Worm (Caenorhabditis elegans) whole organism, L3 larva: Measurements from ENCODE around the gene Y39F10A.6.

Experiments used
- jun-1 ChIP-seq: fragments of 150-350 bp; optimal IDR thresholded peaks from 2 replicates; lab custom pipeline; 2014; ENCODE audit warnings: missing biosample characterization, missing genetic modification reagents, missing genetic modification characterization
- lin-39 ChIP-seq: fragments of 150-350 bp; optimal IDR thresholded peaks from 2 replicates; lab custom pipeline; 2018; ENCODE audit warnings: missing biosample characterization, missing genetic modification reagents, missing genetic modification characterization
- nfya-1 ChIP-seq: sonication (generic microtip); optimal IDR thresholded peaks from 2 replicates; lab custom pipeline; 2017; ENCODE audit warnings: missing genetic modification characterization, mild to moderate bottlenecking, missing compliant biosample characterization, antibody characterized with exemption, moderate library complexity; ENCODE audit not compliant: insufficient read depth
- nhr-77 ChIP-seq: fragments of 150-350 bp; optimal IDR thresholded peaks from 2 replicates; lab custom pipeline; 2014; ENCODE audit warnings: missing biosample characterization, missing genetic modification characterization
- pqm-1 ChIP-seq: fragments of 150-350 bp; optimal IDR thresholded peaks from 2 replicates; lab custom pipeline; 2017; ENCODE audit warnings: missing biosample characterization, missing genetic modification characterization, inconsistent platforms
- skn-1 ChIP-seq: fragments of 150-350 bp; optimal IDR thresholded peaks from 2 replicates; lab custom pipeline; 2014; ENCODE audit warnings: missing biosample characterization, missing genetic modification characterization

- no peak for TF ChIP-seq nfya-1
- no peak for TF ChIP-seq skn-1
- TF ChIP-seq nhr-77, result no peak
- TF ChIP-seq jun-1 (tag; lab: Kevin White, UChicago), result no peak
- no peak for TF ChIP-seq lin-39 (tag; lab: Kevin White, UChicago)
- no peak for TF ChIP-seq pqm-1 (tag; lab: Kevin White, UChicago)
Observed at ce11 chrII:808457-808856, 25.0 kb upstream of the Y39F10A.6 start, which contains the start of gene F46F5.11.
